Worm (Caenorhabditis elegans) whole organism, mixed stage, embryonic: ENCODE results near the gene snr-4.

Experiments
- bed-3 ChIP-seq: fragments of 200-800 bp; sonication (Bioruptor generic); optimal IDR thresholded peaks from 3 replicates; lab custom pipeline; 2018; ENCODE audit warnings: mild to moderate bottlenecking, missing genetic modification characterization, moderate library complexity, missing compliant biosample characterization
- blmp-1 ChIP-seq: fragments of 150-350 bp; optimal IDR thresholded peaks from 2 replicates; lab custom pipeline; 2014; ENCODE audit warnings: missing biosample characterization, missing genetic modification characterization
- lin-13 ChIP-seq: fragments of 150-350 bp; optimal IDR thresholded peaks from 2 replicates; lab custom pipeline; 2014; ENCODE audit warnings: missing biosample characterization, missing genetic modification characterization
- lin-32 ChIP-seq: fragments of 200-800 bp; sonication (Bioruptor generic); optimal IDR thresholded peaks from 2 replicates; lab custom pipeline; 2018; ENCODE audit warnings: mild to moderate bottlenecking, missing genetic modification characterization, missing compliant biosample characterization
- mab-5 ChIP-seq: fragments of 150-350 bp; optimal IDR thresholded peaks from 2 replicates; lab custom pipeline; 2014; ENCODE audit warnings: missing biosample characterization, missing genetic modification characterization
- mep-1 ChIP-seq: fragments of 150-350 bp; optimal IDR thresholded peaks from 2 replicates; lab custom pipeline; 2017; ENCODE audit warnings: missing biosample characterization, missing genetic modification reagents, missing genetic modification characterization, inconsistent platforms
- nhr-28 ChIP-seq: fragments of 150-350 bp; optimal IDR thresholded peaks from 2 replicates; lab custom pipeline; 2014; ENCODE audit warnings: missing biosample characterization, missing genetic modification characterization
- sptf-1 ChIP-seq: sonication (generic microtip); optimal IDR thresholded peaks from 2 replicates; lab custom pipeline; 2017; ENCODE audit warnings: mild to moderate bottlenecking, missing genetic modification characterization, moderate library complexity, missing compliant biosample characterization
- unc-120 ChIP-seq: sonication (generic microtip); optimal IDR thresholded peaks from 2 replicates; lab custom pipeline; 2017; ENCODE audit warnings: missing genetic modification characterization, missing compliant biosample characterization; ENCODE audit not compliant: poor library complexity, severe bottlenecking
- unc-62 ChIP-seq: fragments of 150-350 bp; optimal IDR thresholded peaks from 2 replicates; lab custom pipeline; 2014; ENCODE audit warnings: missing biosample characterization, missing genetic modification reagents, missing genetic modification characterization

snr-4 gene

DNA sequence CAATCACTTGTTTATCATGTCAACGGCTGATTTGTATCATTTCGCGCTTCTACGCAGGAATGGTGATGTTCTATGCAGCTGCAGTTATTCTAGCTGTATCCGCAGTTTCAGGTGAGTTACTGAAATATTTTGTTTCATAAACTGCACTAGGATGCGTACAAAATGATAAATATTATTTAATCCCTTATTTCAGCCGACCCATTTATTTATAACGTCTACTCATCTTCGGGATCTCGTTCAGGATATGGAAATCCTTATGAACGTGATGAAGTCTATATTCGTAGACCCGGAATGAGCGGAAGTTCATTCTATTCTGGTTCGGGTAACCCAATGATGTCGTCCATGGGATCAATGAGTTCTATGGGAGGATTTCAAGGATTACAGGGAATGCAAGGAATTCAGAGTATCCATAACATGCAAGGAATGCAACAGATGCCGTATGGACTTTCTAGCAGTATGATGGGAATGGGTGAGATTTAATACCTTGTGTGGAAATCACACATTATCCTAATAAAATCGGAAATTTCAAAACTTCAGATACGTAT, 50.4 kb downstream of the snr-4 start, which contains the start of gene F58H1.2:
TSS of gene F58H1.2 (plus strand) at position 51 of the 545 bp plus-strand sequence.
- TF ChIP-seq nhr-28 (tag; lab: Kevin White, UChicago) (no peak), unc-120 (no peak), unc-62 (GFP tag; lab: Kevin White, UChicago) (no peak), sptf-1 (tag; lab: Kevin White, UChicago) (no peak), mab-5 (tag; lab: Kevin White, UChicago) (no peak), lin-32 (GFP tag; lab: Kevin White, UChicago) (no peak), mep-1 (no peak), blmp-1 (tag; lab: Kevin White, UChicago) (no peak), bed-3 (GFP tag; lab: Kevin White, UChicago) (no peak), lin-13 (no peak)
- TF ChIP-seq, all 35 proteins: peak for 0
